Fruit fly (Drosophila melanogaster) whole organism, embryonic: ENCODE results near the gene Ssl2.

Experiments used
- CG10267 ChIP-seq: fragments of 200-800 bp; sonication (Bioruptor generic); optimal IDR thresholded peaks from 2 replicates; lab custom pipeline; 2018; ENCODE audit warnings: missing biosample characterization, mild to moderate bottlenecking, missing genetic modification characterization, moderate library complexity
- CG1233 ChIP-seq: fragments of 200-800 bp; sonication (Bioruptor generic); optimal IDR thresholded peaks from 4 replicates; lab custom pipeline; 2018; ENCODE audit warnings: missing biosample characterization, mild to moderate bottlenecking, missing genetic modification characterization
- CG12659 ChIP-seq: fragments of 200-800 bp; sonication (Bioruptor generic); optimal IDR thresholded peaks from 3 replicates; lab custom pipeline; 2017; ENCODE audit warnings: mild to moderate bottlenecking, missing biosample characterization, missing genetic modification reagents, missing genetic modification characterization
- CG14441 ChIP-seq: fragments of 200-800 bp; sonication (Bioruptor generic); IDR thresholded peaks from 2 replicates; pipeline ENCODE4 v1.3.6; 2022; ENCODE audit warnings: missing biosample characterization, missing genetic modification characterization
- CG16813 ChIP-seq: fragments of 200-800 bp; sonication (Bioruptor generic); IDR thresholded peaks from 3 replicates; pipeline ENCODE4 v1.3.6; 2022; ENCODE audit warnings: missing biosample characterization, missing genetic modification characterization; ENCODE audit not compliant: partially characterized antibody
- CG17359 ChIP-seq: fragments of 200-800 bp; sonication (Bioruptor generic); optimal IDR thresholded peaks from 3 replicates; lab custom pipeline; 2018; ENCODE audit warnings: missing biosample characterization, mild to moderate bottlenecking, missing genetic modification characterization, moderate library complexity
- CG2116 ChIP-seq: fragments of 200-800 bp; sonication (Bioruptor generic); optimal IDR thresholded peaks from 3 replicates; lab custom pipeline; 2018; ENCODE audit warnings: missing biosample characterization, mild to moderate bottlenecking, missing genetic modification characterization
- CG2129 ChIP-seq: fragments of 200-800 bp; sonication (Bioruptor generic); IDR thresholded peaks from 2 replicates; pipeline ENCODE4 v1.3.6; 2022; ENCODE audit warnings: missing biosample characterization, missing genetic modification characterization; ENCODE audit not compliant: partially characterized antibody
- CG33213 ChIP-seq: fragments of 200-800 bp; sonication (Bioruptor generic); optimal IDR thresholded peaks from 3 replicates; lab custom pipeline; 2016; ENCODE audit warnings: missing biosample characterization, missing genetic modification characterization
- CG34224 ChIP-seq: fragments of 200-800 bp; sonication (Bioruptor generic); IDR thresholded peaks from 3 replicates; pipeline ENCODE4 v1.3.6; 2022; ENCODE audit warnings: missing biosample characterization, missing genetic modification characterization; ENCODE audit not compliant: partially characterized antibody
- CG42726 ChIP-seq: fragments of 200-800 bp; sonication (Bioruptor generic); IDR thresholded peaks from 2 replicates; pipeline ENCODE4 v1.3.6; 2022; ENCODE audit warnings: missing biosample characterization, missing genetic modification characterization; ENCODE audit not compliant: partially characterized antibody
- CG6272 ChIP-seq: fragments of 200-800 bp; sonication (Bioruptor generic); IDR thresholded peaks from 2 replicates; pipeline ENCODE4 v1.3.6; 2022; ENCODE audit warnings: missing biosample characterization, missing genetic modification characterization
- CG7928 ChIP-seq: fragments of 200-800 bp; sonication (Bioruptor generic); optimal IDR thresholded peaks from 2 replicates; lab custom pipeline; 2017; ENCODE audit warnings: missing biosample characterization, mild to moderate bottlenecking, missing genetic modification characterization
- CG7987 ChIP-seq: fragments of 200-800 bp; sonication (Bioruptor generic); optimal IDR thresholded peaks from 2 replicates; lab custom pipeline; 2018; ENCODE audit warnings: missing biosample characterization, mild to moderate bottlenecking, missing genetic modification characterization, moderate library complexity
- CTCF ChIP-seq: fragments of 200-800 bp; sonication (Bioruptor generic); optimal IDR thresholded peaks from 2 replicates; lab custom pipeline; 2017; ENCODE audit warnings: missing biosample characterization, mild to moderate bottlenecking, missing genetic modification characterization, moderate library complexity
- CoRest ChIP-seq: fragments of 200-800 bp; sonication (Bioruptor generic); optimal IDR thresholded peaks from 3 replicates; lab custom pipeline; 2018; ENCODE audit warnings: missing biosample characterization, mild to moderate bottlenecking, missing genetic modification characterization, moderate library complexity
- Dll ChIP-seq: fragments of 200-800 bp; sonication (Bioruptor generic); IDR thresholded peaks from 4 replicates; pipeline ENCODE4 v1.3.6; 2022; ENCODE audit warnings: missing biosample characterization, missing genetic modification characterization; ENCODE audit not compliant: partially characterized antibody
- Doc3 ChIP-seq: fragments of 200-800 bp; sonication (Bioruptor generic); IDR thresholded peaks from 3 replicates; pipeline ENCODE4 v1.3.6; 2022; ENCODE audit warnings: missing biosample characterization, missing genetic modification characterization; ENCODE audit not compliant: partially characterized antibody
- Dp ChIP-seq: fragments of 200-800 bp; sonication (Bioruptor generic); optimal IDR thresholded peaks from 2 replicates; lab custom pipeline; 2018; ENCODE audit warnings: missing biosample characterization, mild to moderate bottlenecking, missing genetic modification characterization, moderate library complexity
- Ets97D ChIP-seq: fragments of 200-800 bp; sonication (Bioruptor generic); optimal IDR thresholded peaks from 3 replicates; lab custom pipeline; 2016; ENCODE audit warnings: missing biosample characterization, missing genetic modification characterization
- HmgZ ChIP-seq: fragments of 200-800 bp; sonication (Bioruptor generic); optimal IDR thresholded peaks from 2 replicates; lab custom pipeline; 2018; ENCODE audit warnings: missing biosample characterization, mild to moderate bottlenecking, missing genetic modification characterization
- Max ChIP-seq: fragments of 200-800 bp; sonication (Bioruptor generic); optimal IDR thresholded peaks from 2 replicates; lab custom pipeline; 2016; ENCODE audit warnings: missing biosample characterization, mild to moderate bottlenecking, missing genetic modification characterization
- Myb ChIP-seq: fragments of 200-800 bp; sonication (Bioruptor generic); optimal IDR thresholded peaks from 2 replicates; lab custom pipeline; 2016; ENCODE audit warnings: missing biosample characterization, missing genetic modification characterization
- NFAT ChIP-seq: fragments of 200-800 bp; sonication (Bioruptor generic); IDR thresholded peaks from 2 replicates; pipeline ENCODE4 v1.3.6; 2022; ENCODE audit warnings: missing biosample characterization, missing genetic modification characterization
- NK7.1 ChIP-seq: fragments of 200-800 bp; sonication (Bioruptor generic); optimal IDR thresholded peaks from 3 replicates; lab custom pipeline; 2016; ENCODE audit warnings: missing biosample characterization, missing genetic modification characterization
- Opbp ChIP-seq: fragments of 200-800 bp; sonication (Bioruptor generic); IDR thresholded peaks from 3 replicates; pipeline ENCODE4 v1.3.6; 2022; ENCODE audit warnings: missing biosample characterization, missing genetic modification characterization; ENCODE audit not compliant: partially characterized antibody
- Ptx1 ChIP-seq: fragments of 200-800 bp; sonication (Bioruptor generic); IDR thresholded peaks from 2 replicates; pipeline ENCODE4 v1.3.6; 2022; ENCODE audit warnings: missing biosample characterization, missing genetic modification characterization
- Sin3A ChIP-seq: fragments of >200 bp; optimal IDR thresholded peaks from 2 replicates; lab custom pipeline; 2018
- YL-1 ChIP-seq: fragments of 200-800 bp; sonication (Bioruptor generic); optimal IDR thresholded peaks from 3 replicates; lab custom pipeline; 2017; ENCODE audit warnings: missing biosample characterization, mild to moderate bottlenecking, missing genetic modification characterization
- amos ChIP-seq: fragments of 200-800 bp; sonication (Bioruptor generic); IDR thresholded peaks from 2 replicates; pipeline ENCODE4 v1.3.6; 2022; ENCODE audit warnings: missing biosample characterization, missing genetic modification characterization; ENCODE audit not compliant: partially characterized antibody
- ato ChIP-seq: fragments of 200-800 bp; sonication (Bioruptor generic); IDR thresholded peaks from 2 replicates; pipeline ENCODE4 v1.3.6; 2022; ENCODE audit warnings: missing biosample characterization, missing genetic modification characterization; ENCODE audit not compliant: partially characterized antibody
- bbx ChIP-seq: fragments of 200-800 bp; sonication (Bioruptor generic); IDR thresholded peaks from 2 replicates; pipeline ENCODE4 v1.3.6; 2022; ENCODE audit warnings: missing biosample characterization, missing genetic modification characterization; ENCODE audit not compliant: partially characterized antibody
- dm ChIP-seq: fragments of 200-800 bp; sonication (Bioruptor generic); optimal IDR thresholded peaks from 3 replicates; lab custom pipeline; 2016; ENCODE audit warnings: missing biosample characterization, missing genetic modification characterization
- gro ChIP-seq: fragments of 200-800 bp; sonication (Bioruptor generic); optimal IDR thresholded peaks from 2 replicates; lab custom pipeline; 2016; ENCODE audit warnings: missing biosample characterization, missing genetic modification characterization
- insv ChIP-seq, 2 experiments: fragments of 200-800 bp; sonication (Bioruptor generic); optimal IDR thresholded peaks; 3 replicates each; lab custom pipeline; 2016 to 2018; ENCODE audit warnings: missing biosample characterization in 2 of 2, missing genetic modification characterization in 2 of 2
- lov ChIP-seq, 2 experiments: fragments of 200-800 bp in 1 of 2; fragments of >200 bp in 1 of 2; sonication (Bioruptor generic) in 1 of 2; IDR thresholded peaks in 1 of 2; optimal IDR thresholded peaks in 1 of 2; 2 replicates in 1 of 2; 3 replicates in 1 of 2; pipeline versions ENCODE4 v1.3.6 to Lab custom; 2017 to 2022; ENCODE audit warnings: missing biosample characterization in 1 of 2, missing genetic modification characterization in 1 of 2
- nerfin-2 ChIP-seq: fragments of 200-800 bp; sonication (Bioruptor generic); IDR thresholded peaks from 2 replicates; pipeline ENCODE4 v1.3.6; 2022; ENCODE audit warnings: missing biosample characterization, missing genetic modification characterization; ENCODE audit not compliant: partially characterized antibody
- pzg ChIP-seq: fragments of 200-800 bp; sonication (Bioruptor generic); optimal IDR thresholded peaks from 3 replicates; lab custom pipeline; 2018; ENCODE audit warnings: missing biosample characterization, mild to moderate bottlenecking, missing genetic modification characterization, moderate library complexity
- ranshi ChIP-seq: fragments of 200-800 bp; sonication (Bioruptor generic); IDR thresholded peaks from 2 replicates; pipeline ENCODE4 v1.3.6; 2022; ENCODE audit warnings: missing biosample characterization, missing genetic modification characterization
- sd ChIP-seq: fragments of 200-800 bp; sonication (Bioruptor generic); optimal IDR thresholded peaks from 3 replicates; lab custom pipeline; 2018; ENCODE audit warnings: missing biosample characterization, mild to moderate bottlenecking, missing genetic modification characterization, moderate library complexity
- shn ChIP-seq: fragments of 200-800 bp; sonication (Bioruptor generic); optimal IDR thresholded peaks from 3 replicates; lab custom pipeline; 2016; ENCODE audit warnings: missing biosample characterization, missing genetic modification characterization
- sna ChIP-seq: fragments of 200-800 bp; sonication (Bioruptor generic); IDR thresholded peaks from 2 replicates; pipeline ENCODE4 v1.3.6; 2022; ENCODE audit warnings: missing biosample characterization, missing genetic modification characterization; ENCODE audit not compliant: partially characterized antibody
- sqz ChIP-seq: fragments of 200-800 bp; sonication (Bioruptor generic); optimal IDR thresholded peaks from 3 replicates; lab custom pipeline; 2018; ENCODE audit warnings: missing biosample characterization, mild to moderate bottlenecking, missing genetic modification characterization
- stwl ChIP-seq: fragments of 200-800 bp; sonication (Bioruptor generic); optimal IDR thresholded peaks from 3 replicates; lab custom pipeline; 2018; ENCODE audit warnings: missing biosample characterization, mild to moderate bottlenecking, missing genetic modification characterization, moderate library complexity
- tna ChIP-seq: fragments of 200-800 bp; sonication (Bioruptor generic); IDR thresholded peaks from 2 replicates; pipeline ENCODE4 v1.3.6; 2022; ENCODE audit warnings: missing biosample characterization, missing genetic modification characterization; ENCODE audit not compliant: partially characterized antibody
- trem ChIP-seq: fragments of 200-800 bp; optimal IDR thresholded peaks from 3 replicates; lab custom pipeline; 2019; ENCODE audit warnings: missing biosample characterization, mild to moderate bottlenecking, missing genetic modification characterization, moderate library complexity
- unc-4 ChIP-seq: fragments of 200-800 bp; sonication (Bioruptor generic); IDR thresholded peaks from 2 replicates; pipeline ENCODE4 v1.3.6; 2022; ENCODE audit warnings: missing biosample characterization, missing genetic modification characterization; ENCODE audit not compliant: partially characterized antibody
- vnd ChIP-seq: fragments of 200-800 bp; sonication (Bioruptor generic); IDR thresholded peaks from 3 replicates; pipeline ENCODE4 v1.3.6; 2022; ENCODE audit warnings: missing biosample characterization, missing genetic modification characterization; ENCODE audit not compliant: partially characterized antibody
- zf30C ChIP-seq: fragments of 200-800 bp; sonication (Bioruptor generic); optimal IDR thresholded peaks from 3 replicates; lab custom pipeline; 2018; ENCODE audit warnings: missing biosample characterization, mild to moderate bottlenecking, missing genetic modification characterization

The Ssl2 gene

dm6 chr3R:29027122-29027521 is 5.3 kb downstream of the Ssl2 start, which contains the start of the genes eIF4E6 and CG1951 (continued):
- no peak for TF ChIP-seq lov (optimal IDR thresholded peaks at IDR 0.05; lab: Kevin White, UChicago)
- TF ChIP-seq lov (GFP tag; IDR thresholded peaks at IDR 0.05; lab: Robert Waterston, UW): no peak
- TF ChIP-seq YL-1 (GFP tag; lab: Kevin White, UChicago): peak; percentile 57
- no peak for TF ChIP-seq zf30C (GFP tag; lab: Kevin White, UChicago)
- TF ChIP-seq CG7987 (GFP tag; lab: Kevin White, UChicago): peak; percentile 16
- no peak for TF ChIP-seq NFAT (GFP tag; lab: Robert Waterston, UW)
- no peak for TF ChIP-seq Ptx1 (GFP tag; lab: Robert Waterston, UW)
- peak; percentile 47 for TF ChIP-seq trem (tag; lab: Kevin White, UChicago)
- peak; percentile 93 for TF ChIP-seq vnd (GFP tag; lab: Robert Waterston, UW)
- no peak for TF ChIP-seq NK7.1
- peak; percentile 98 for TF ChIP-seq bbx (GFP tag; lab: Robert Waterston, UW)
- TF ChIP-seq insv (GFP tag; optimal IDR thresholded peaks at IDR 0.05; lab: Kevin White, UChicago): peak in 1 of 2 experiments; percentile 12
- peak; percentile 97 for TF ChIP-seq amos (GFP tag; lab: Robert Waterston, UW)
- TF ChIP-seq CoRest (tag; lab: Kevin White, UChicago): no peak
- peak; percentile 30 for TF ChIP-seq Ets97D (GFP tag; lab: Kevin White, UChicago)
- peak; percentile 19 for TF ChIP-seq CG10267
- TF ChIP-seq CG14441: no peak
- TF ChIP-seq tna (GFP tag; lab: Robert Waterston, UW): peak; percentile 93
- peak; percentile 23 for TF ChIP-seq dm (GFP tag; lab: Kevin White, UChicago)
- TF ChIP-seq nerfin-2 (GFP tag; lab: Robert Waterston, UW): peak; percentile 93
- no peak for TF ChIP-seq CG17359 (tag; lab: Kevin White, UChicago)
- TF ChIP-seq CG2116 (GFP tag; lab: Kevin White, UChicago): peak; percentile 76
- peak; percentile 26 for TF ChIP-seq CG33213 (GFP tag; lab: Kevin White, UChicago)
- peak; percentile 31 for TF ChIP-seq Sin3A
- TF ChIP-seq CG34224 (GFP tag; lab: Robert Waterston, UW): peak; percentile 96
- TF ChIP-seq CG1233 (GFP tag; lab: Kevin White, UChicago): no peak
- TF ChIP-seq ato: peak; percentile 88
- no peak for TF ChIP-seq ranshi
- peak; percentile 50 for TF ChIP-seq gro
- peak; percentile 68 for TF ChIP-seq pzg (GFP tag; lab: Kevin White, UChicago)
- no peak for TF ChIP-seq shn (GFP tag; lab: Kevin White, UChicago)
- no peak for TF ChIP-seq CG7928 (GFP tag; lab: Kevin White, UChicago)
- peak; percentile 94 for TF ChIP-seq unc-4 (GFP tag; lab: Robert Waterston, UW)
- TF ChIP-seq sd (tag; lab: Kevin White, UChicago): peak; percentile 69
- peak; percentile 37 for TF ChIP-seq Dp (GFP tag; lab: Kevin White, UChicago)
- TF ChIP-seq CG12659 (GFP tag; lab: Kevin White, UChicago): peak; percentile 59
- TF ChIP-seq HmgZ (tag; lab: Kevin White, UChicago): peak; percentile 27
- TF ChIP-seq CG2129: peak; percentile 79
- TF ChIP-seq CTCF (GFP tag; lab: Kevin White, UChicago): peak; percentile 32
- peak; percentile 96 for TF ChIP-seq CG42726
- TF ChIP-seq Opbp (GFP tag; lab: Robert Waterston, UW): peak; percentile 98
- peak; percentile 87 for TF ChIP-seq stwl
- no peak for TF ChIP-seq sqz (GFP tag; lab: Kevin White, UChicago)
- TF ChIP-seq CG6272 (GFP tag; lab: Robert Waterston, UW): no peak
- TF ChIP-seq Max (GFP tag; lab: Kevin White, UChicago): no peak
- peak; percentile 96 for TF ChIP-seq CG16813 (GFP tag; lab: Robert Waterston, UW)
- peak; percentile 95 for TF ChIP-seq Doc3 (GFP tag; lab: Robert Waterston, UW)
- peak; percentile 96 for TF ChIP-seq sna
- peak; percentile 47 for TF ChIP-seq Myb
- peak; percentile 95 for TF ChIP-seq Dll (GFP tag; lab: Robert Waterston, UW)
